Worm (Caenorhabditis elegans) whole organism, early embryonic: ENCODE data around the gene his-62.

Source experiments
- B0310.2 ChIP-seq: sonication (generic microtip); optimal IDR thresholded peaks from 2 replicates; lab custom pipeline; 2016; ENCODE audit warnings: mild to moderate bottlenecking, missing genetic modification characterization, missing compliant biosample characterization
- F13C5.2 ChIP-seq: sonication (generic microtip); optimal IDR thresholded peaks from 2 replicates; lab custom pipeline; 2017; ENCODE audit warnings: mild to moderate bottlenecking, missing genetic modification characterization, inconsistent platforms, missing compliant biosample characterization
- aly-1 ChIP-seq: sonication (generic microtip); optimal IDR thresholded peaks from 2 replicates; lab custom pipeline; 2016; ENCODE audit warnings: missing genetic modification characterization, missing compliant biosample characterization
- ama-1 ChIP-seq: fragments of 150-350 bp; optimal IDR thresholded peaks from 2 replicates; lab custom pipeline; 2014
- ceh-13 ChIP-seq: fragments of 200-800 bp; sonication (Bioruptor generic); optimal IDR thresholded peaks from 2 replicates; lab custom pipeline; 2018; ENCODE audit warnings: mild to moderate bottlenecking, missing genetic modification characterization, missing compliant biosample characterization
- ceh-36 ChIP-seq: sonication (generic microtip); optimal IDR thresholded peaks from 2 replicates; lab custom pipeline; 2016; ENCODE audit warnings: missing genetic modification characterization, inconsistent platforms, missing compliant biosample characterization
- ets-7 ChIP-seq: sonication (generic microtip); optimal IDR thresholded peaks from 2 replicates; lab custom pipeline; 2016; ENCODE audit warnings: missing genotype, missing genetic modification characterization, missing compliant biosample characterization
- flt-1 ChIP-seq: fragments of 200-800 bp; sonication (Bioruptor generic); IDR thresholded peaks from 2 replicates; pipeline ENCODE4 v1.3.6; 2022; ENCODE audit warnings: missing genetic modification characterization, missing compliant biosample characterization
- hmbx-1 ChIP-seq: sonication (generic microtip); optimal IDR thresholded peaks from 2 replicates; lab custom pipeline; 2016; ENCODE audit warnings: mild to moderate bottlenecking, missing genetic modification characterization, missing compliant biosample characterization
- hmg-4 ChIP-seq: fragments of 200-800 bp; sonication (Bioruptor generic); optimal IDR thresholded peaks from 2 replicates; lab custom pipeline; 2018; ENCODE audit warnings: mild to moderate bottlenecking, missing genetic modification characterization, missing compliant biosample characterization
- hnd-1 ChIP-seq: sonication (generic microtip); optimal IDR thresholded peaks from 2 replicates; lab custom pipeline; 2016; ENCODE audit warnings: missing genetic modification characterization, missing compliant biosample characterization
- pes-1 ChIP-seq: fragments of 200-800 bp; sonication (Bioruptor generic); IDR thresholded peaks from 2 replicates; pipeline ENCODE4 v1.3.6; 2022; ENCODE audit warnings: missing genetic modification reagents, missing genetic modification characterization, missing compliant biosample characterization
- scrt-1 ChIP-seq: fragments of 200-800 bp; sonication (Bioruptor generic); IDR thresholded peaks from 2 replicates; pipeline ENCODE4 v1.3.6; 2022; ENCODE audit warnings: missing genetic modification characterization, missing compliant biosample characterization
- sea-1 ChIP-seq: fragments of 200-800 bp; sonication (Bioruptor generic); conservative IDR thresholded peaks from 2 replicates; pipeline ENCODE4 v1.3.6; 2022; ENCODE audit warnings: missing genetic modification characterization, missing compliant biosample characterization
- tbx-11 ChIP-seq: fragments of 200-800 bp; sonication (Bioruptor generic); IDR thresholded peaks from 2 replicates; pipeline ENCODE4 v1.3.6; 2022; ENCODE audit warnings: missing genetic modification characterization, missing compliant biosample characterization
- tbx-37 ChIP-seq: fragments of 200-800 bp; sonication (Bioruptor generic); conservative IDR thresholded peaks from 2 replicates; pipeline ENCODE4 v1.3.6; 2022; ENCODE audit warnings: missing genetic modification reagents, missing genetic modification characterization, missing compliant biosample characterization
- tra-4 ChIP-seq: sonication (generic microtip); optimal IDR thresholded peaks from 2 replicates; lab custom pipeline; 2017; ENCODE audit warnings: missing genetic modification characterization, missing compliant biosample characterization

his-62 gene

ce11 chrIV:7451345-7451744, 35.0 kb upstream of the his-62 start, which contains the start of gene tes-1:
Gene tes-1 (minus strand): TSS chrIV:7451445.
- no peak for TF ChIP-seq ceh-13
- TF ChIP-seq ceh-36 (tag; lab: Kevin White, UChicago), result no peak
- TF ChIP-seq sea-1 (GFP tag; lab: Robert Waterston, UW), result no peak
- TF ChIP-seq tbx-11, result no peak
- TF ChIP-seq ama-1, result no peak
- TF ChIP-seq tbx-37 (GFP tag; lab: Robert Waterston, UW), result no peak
- no peak for TF ChIP-seq pes-1
- no peak for TF ChIP-seq scrt-1 (GFP tag; lab: Robert Waterston, UW)
- no peak for TF ChIP-seq hmbx-1 (tag; lab: Kevin White, UChicago)
- no peak for TF ChIP-seq aly-1 (tag; lab: Kevin White, UChicago)
- no peak for TF ChIP-seq B0310.2 (tag; lab: Kevin White, UChicago)
- TF ChIP-seq ets-7 (tag; lab: Kevin White, UChicago), result no peak
- TF ChIP-seq flt-1 (GFP tag; lab: Robert Waterston, UW), result no peak
- TF ChIP-seq F13C5.2, result no peak
- TF ChIP-seq tra-4 (tag; lab: Kevin White, UChicago), result no peak

ce11 chrIV:7453661-7454159, 32.6 kb upstream of the his-62 start:
- TF ChIP-seq tbx-11, result no peak
- no peak for TF ChIP-seq hnd-1
- TF ChIP-seq sea-1 (GFP tag; lab: Robert Waterston, UW), result no peak
- TF ChIP-seq tbx-37 (GFP tag; lab: Robert Waterston, UW), result no peak
- TF ChIP-seq aly-1 (tag; lab: Kevin White, UChicago), result no peak
- no peak for TF ChIP-seq pes-1
- no peak for TF ChIP-seq ets-7 (tag; lab: Kevin White, UChicago)
- no peak for TF ChIP-seq hmbx-1 (tag; lab: Kevin White, UChicago)

DNA sequence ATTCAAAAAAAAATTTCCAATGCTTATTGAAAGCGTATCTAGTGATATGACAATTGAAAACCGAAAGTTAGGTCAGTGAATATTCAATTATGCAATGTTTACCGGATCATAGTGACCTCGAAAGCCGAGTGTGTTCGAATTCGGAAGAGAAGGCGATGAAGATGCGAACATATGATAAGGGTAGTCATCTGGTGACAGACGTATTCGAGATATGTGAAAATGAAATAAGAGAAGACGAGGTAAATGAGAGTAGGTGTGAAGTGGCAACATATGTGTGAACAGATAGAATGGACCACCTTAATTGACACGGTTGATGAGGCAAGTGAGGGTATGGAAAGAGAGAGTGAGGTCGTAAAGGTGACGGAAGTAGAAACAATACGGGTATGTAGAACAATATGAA, 31.5 kb upstream of the his-62 start:
- TF ChIP-seq scrt-1 (GFP tag; lab: Robert Waterston, UW) (no peak), tra-4 (tag; lab: Kevin White, UChicago) (no peak), aly-1 (tag; lab: Kevin White, UChicago) (no peak), tbx-11 (no peak), ama-1 (no peak), hmg-4 (GFP tag; lab: Kevin White, UChicago) (no peak), ets-7 (tag; lab: Kevin White, UChicago) (no peak), pes-1 (no peak), F13C5.2 (no peak), hnd-1 (no peak)

ce11 chrIV:7456225-7456624, 30.1 kb upstream of the his-62 start, which contains the start of gene F13B6.1:
Gene F13B6.1 (plus strand): TSS chrIV:7456525.
- TF ChIP-seq aly-1 (tag; lab: Kevin White, UChicago) (no peak), sea-1 (GFP tag; lab: Robert Waterston, UW) (no peak), ets-7 (tag; lab: Kevin White, UChicago) (no peak)

DNA sequence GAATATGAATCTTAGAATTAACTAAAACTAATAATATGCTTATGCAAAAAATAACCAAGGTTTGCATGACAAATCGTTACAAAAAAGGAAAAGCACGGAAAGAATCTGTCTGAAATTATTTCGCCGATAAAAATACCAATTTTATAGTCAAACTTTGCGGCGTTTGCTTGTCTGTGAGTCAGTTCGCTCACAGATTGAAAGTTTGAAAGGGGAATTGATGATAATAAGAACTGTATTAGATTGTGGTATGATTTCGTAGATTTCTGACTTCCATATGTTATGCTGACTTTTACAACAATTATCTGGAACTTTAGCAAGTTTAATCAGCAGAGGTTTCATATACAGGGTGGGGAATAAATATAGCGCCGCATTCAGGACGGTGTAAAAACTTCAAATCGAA, 26.1 kb upstream of the his-62 start, which contains the start of gene F13B6.2:
Gene F13B6.2, minus strand, starts transcription at position 101 of the 400 bp plus-strand sequence.
- no peak for TF ChIP-seq scrt-1 (GFP tag; lab: Robert Waterston, UW)
- no peak for TF ChIP-seq ets-7 (tag; lab: Kevin White, UChicago)
- no peak for TF ChIP-seq ceh-36 (tag; lab: Kevin White, UChicago)
- no peak for TF ChIP-seq ama-1
- TF ChIP-seq pes-1, result no peak
- no peak for TF ChIP-seq aly-1 (tag; lab: Kevin White, UChicago)
- no peak for TF ChIP-seq hmbx-1 (tag; lab: Kevin White, UChicago)
- no peak for TF ChIP-seq hmg-4 (GFP tag; lab: Kevin White, UChicago)
- no peak for TF ChIP-seq ceh-13
- TF ChIP-seq tbx-37 (GFP tag; lab: Robert Waterston, UW), result no peak
- TF ChIP-seq hnd-1, result no peak
- TF ChIP-seq tra-4 (tag; lab: Kevin White, UChicago), result no peak
- TF ChIP-seq B0310.2 (tag; lab: Kevin White, UChicago), result no peak
- TF ChIP-seq sea-1 (GFP tag; lab: Robert Waterston, UW), result no peak

- no peak for TF ChIP-seq hnd-1
- TF ChIP-seq F13C5.2, result no peak
- TF ChIP-seq B0310.2 (tag; lab: Kevin White, UChicago), result no peak
- no peak for TF ChIP-seq sea-1 (GFP tag; lab: Robert Waterston, UW)
- TF ChIP-seq ceh-36 (tag; lab: Kevin White, UChicago), result no peak
- no peak for TF ChIP-seq hmbx-1 (tag; lab: Kevin White, UChicago)
- no peak for TF ChIP-seq tra-4 (tag; lab: Kevin White, UChicago)
- TF ChIP-seq ets-7 (tag; lab: Kevin White, UChicago), result no peak
- TF ChIP-seq tbx-11, result no peak
- no peak for TF ChIP-seq pes-1
Measured at ce11 chrIV:7465857-7466256, 20.5 kb upstream of the his-62 start, which contains the start of gene F13B6.3. Gene F13B6.3 (minus strand): TSS chrIV:7465957.

- TF ChIP-seq ceh-13 (no peak), B0310.2 (tag; lab: Kevin White, UChicago) (no peak), F13C5.2 (no peak), aly-1 (tag; lab: Kevin White, UChicago) (no peak), scrt-1 (GFP tag; lab: Robert Waterston, UW) (no peak), sea-1 (GFP tag; lab: Robert Waterston, UW) (no peak), flt-1 (GFP tag; lab: Robert Waterston, UW) (no peak), pes-1 (no peak), ceh-36 (tag; lab: Kevin White, UChicago) (no peak), ama-1 (no peak), hmbx-1 (tag; lab: Kevin White, UChicago) (no peak), tra-4 (tag; lab: Kevin White, UChicago) (no peak), tbx-11 (no peak), tbx-37 (GFP tag; lab: Robert Waterston, UW) (no peak), hnd-1 (no peak), ets-7 (tag; lab: Kevin White, UChicago) (no peak), hmg-4 (GFP tag; lab: Kevin White, UChicago) (no peak)
Measured at ce11 chrIV:7467170-7467569, 19.2 kb upstream of the his-62 start.
